Worm (Caenorhabditis elegans) whole organism, L4 larva: ENCODE measurements around the gene sre-6.

ENCODE experiments used
- F10B5.3 ChIP-seq: sonication (generic microtip); optimal IDR thresholded peaks from 2 replicates; lab custom pipeline; 2016; ENCODE audit warnings: mild to moderate bottlenecking, missing genetic modification characterization, missing compliant biosample characterization
- F37D6.2 ChIP-seq: sonication (generic microtip); optimal IDR thresholded peaks from 2 replicates; lab custom pipeline; 2016; ENCODE audit warnings: mild to moderate bottlenecking, missing genetic modification characterization, missing compliant biosample characterization
- R02D3.7 ChIP-seq: fragments of 150-350 bp; sonication (generic microtip); optimal IDR thresholded peaks from 3 replicates; lab custom pipeline; 2014; ENCODE audit warnings: missing biosample characterization, missing genetic modification characterization
- T26A8.4 ChIP-seq: fragments of 200-800 bp; sonication (Bioruptor generic); IDR thresholded peaks from 2 replicates; pipeline ENCODE4 v1.3.6; 2022; ENCODE audit warnings: missing genetic modification characterization, missing compliant biosample characterization
- Y48G9A.11 ChIP-seq: fragments of 200-800 bp; sonication (Bioruptor generic); IDR thresholded peaks from 2 replicates; pipeline ENCODE4 v1.3.6; 2022; ENCODE audit warnings: missing genetic modification reagents, missing genetic modification characterization, missing compliant biosample characterization
- Y5F2A.4 ChIP-seq: fragments of 200-800 bp; sonication (Bioruptor generic); optimal IDR thresholded peaks from 2 replicates; lab custom pipeline; 2018; ENCODE audit warnings: mild to moderate bottlenecking, missing genetic modification characterization, missing compliant biosample characterization
- aha-1 ChIP-seq: fragments of 150-350 bp; peaks from one replicate; lab custom pipeline; 2014; ENCODE audit warnings: missing biosample characterization, missing genetic modification characterization
- attf-4 ChIP-seq: sonication (generic microtip); optimal IDR thresholded peaks from 3 replicates; lab custom pipeline; 2017; ENCODE audit warnings: missing biosample characterization, missing genetic modification characterization
- ceh-28 ChIP-seq: fragments of 150-350 bp; optimal IDR thresholded peaks from 2 replicates; lab custom pipeline; 2014; ENCODE audit warnings: missing biosample characterization, missing genetic modification reagents, missing genetic modification characterization
- ceh-32 ChIP-seq: sonication (generic microtip); optimal IDR thresholded peaks from 2 replicates; lab custom pipeline; 2016; ENCODE audit warnings: mild to moderate bottlenecking, missing genetic modification characterization, missing compliant biosample characterization; ENCODE audit not compliant: poor library complexity
- ceh-62 ChIP-seq: sonication (generic microtip); optimal IDR thresholded peaks from 2 replicates; lab custom pipeline; 2017; ENCODE audit warnings: missing biosample characterization, missing genetic modification characterization
- ces-1 ChIP-seq: fragments of 150-350 bp; sonication (generic microtip); optimal IDR thresholded peaks from 4 replicates; lab custom pipeline; 2014; ENCODE audit warnings: missing biosample characterization, missing genetic modification reagents, missing genetic modification characterization
- daf-12 ChIP-seq: fragments of 150-350 bp; optimal IDR thresholded peaks from 2 replicates; lab custom pipeline; 2014; ENCODE audit warnings: missing biosample characterization, missing genetic modification reagents, missing genetic modification characterization
- daf-16 ChIP-seq, 3 experiments: sonication (generic microtip); optimal IDR thresholded peaks; 2 replicates each; lab custom pipeline; 2016 to 2017; ENCODE audit warnings: missing genetic modification characterization in 3 of 3, missing genetic modification reagents in 3 of 3, mild to moderate bottlenecking in 2 of 3, missing compliant biosample characterization in 2 of 3, missing biosample characterization in 1 of 3, moderate library complexity in 1 of 3
- daf-19 ChIP-seq: fragments of 200-800 bp; sonication (Bioruptor generic); conservative IDR thresholded peaks from 2 replicates; pipeline ENCODE4 v1.3.6; 2022; ENCODE audit warnings: missing genetic modification characterization, missing compliant biosample characterization
- daf-8 ChIP-seq: fragments of 200-800 bp; sonication (Bioruptor generic); IDR thresholded peaks from 2 replicates; pipeline ENCODE4 v1.3.6; 2022; ENCODE audit warnings: missing genetic modification characterization, missing compliant biosample characterization
- dmd-8 ChIP-seq: fragments of 200-800 bp; sonication (Bioruptor generic); IDR thresholded peaks from 2 replicates; pipeline ENCODE4 v1.3.6; 2022; ENCODE audit warnings: missing genetic modification characterization, missing compliant biosample characterization
- dmd-9 ChIP-seq: fragments of 200-800 bp; sonication (Bioruptor generic); IDR thresholded peaks from 2 replicates; pipeline ENCODE4 v1.3.6; 2022; ENCODE audit warnings: missing genetic modification reagents, missing genetic modification characterization, missing compliant biosample characterization
- dve-1 ChIP-seq: sonication (generic microtip); optimal IDR thresholded peaks from 2 replicates; lab custom pipeline; 2017; ENCODE audit warnings: antibody characterized with exemption, mild to moderate bottlenecking, missing genetic modification characterization, missing compliant biosample characterization; ENCODE audit not compliant: insufficient read depth
- egl-27 ChIP-seq: sonication (generic microtip); optimal IDR thresholded peaks from 3 replicates; lab custom pipeline; 2017; ENCODE audit warnings: missing biosample characterization, missing genetic modification reagents, missing genetic modification characterization
- gei-8 ChIP-seq: fragments of 200-800 bp; sonication (Bioruptor generic); optimal IDR thresholded peaks from 2 replicates; lab custom pipeline; 2018; ENCODE audit warnings: mild to moderate bottlenecking, missing genetic modification characterization, missing compliant biosample characterization
- hif-1 ChIP-seq, 2 experiments: sonication (generic microtip); optimal IDR thresholded peaks; 2 replicates each; lab custom pipeline; 2016 to 2017; ENCODE audit warnings: missing compliant biosample characterization in 2 of 2, missing genetic modification characterization in 2 of 2, missing genetic modification reagents in 2 of 2, missing genotype in 2 of 2, mild to moderate bottlenecking in 1 of 2
- hlh-11 ChIP-seq: fragments of 200-800 bp; sonication (Bioruptor generic); optimal IDR thresholded peaks from 2 replicates; lab custom pipeline; 2018; ENCODE audit warnings: mild to moderate bottlenecking, missing genetic modification characterization, missing compliant biosample characterization
- lin-1 ChIP-seq: fragments of 200-800 bp; sonication (Bioruptor generic); IDR thresholded peaks from 2 replicates; pipeline ENCODE4 v1.3.6; 2022; ENCODE audit warnings: missing genetic modification reagents, missing genetic modification characterization, missing compliant biosample characterization
- lin-15B ChIP-seq: fragments of 150-350 bp; sonication (generic microtip); optimal IDR thresholded peaks from 3 replicates; lab custom pipeline; 2014; ENCODE audit warnings: missing biosample characterization, missing genetic modification characterization
- lin-29 ChIP-seq: fragments of 200-800 bp; sonication (Bioruptor generic); IDR thresholded peaks from 2 replicates; pipeline ENCODE4 v1.3.6; 2022; ENCODE audit warnings: missing genetic modification reagents, missing genetic modification characterization, missing compliant biosample characterization
- lin-38 ChIP-seq: fragments of 200-800 bp; sonication (Bioruptor generic); IDR thresholded peaks from 2 replicates; pipeline ENCODE4 v1.3.6; 2022; ENCODE audit warnings: missing genetic modification reagents, missing genetic modification characterization, missing compliant biosample characterization
- lin-39 ChIP-seq: fragments of 150-350 bp; optimal IDR thresholded peaks from 2 replicates; lab custom pipeline; 2014; ENCODE audit warnings: missing biosample characterization, missing genetic modification reagents, missing genetic modification characterization
- lsy-2 ChIP-seq, 2 experiments: fragments of 150-350 bp in 1 of 2; sonication (generic microtip) in 1 of 2; optimal IDR thresholded peaks; 2 replicates each; lab custom pipeline; 2014 to 2017; ENCODE audit warnings: missing biosample characterization in 2 of 2, missing genetic modification characterization in 2 of 2
- madf-5 ChIP-seq, 2 experiments: fragments of 200-800 bp; sonication (Bioruptor generic); IDR thresholded peaks; 2 replicates each; pipeline ENCODE4 v1.3.6; 2022; ENCODE audit warnings: missing compliant biosample characterization in 2 of 2, missing genetic modification characterization in 2 of 2
- madf-9 ChIP-seq: fragments of 200-800 bp; sonication (Bioruptor generic); conservative IDR thresholded peaks from 2 replicates; pipeline ENCODE4 v1.3.6; 2022; ENCODE audit warnings: missing genetic modification reagents, missing genetic modification characterization, missing compliant biosample characterization
- mdl-1 ChIP-seq, 2 experiments: fragments of 150-350 bp in 1 of 2; sonication (generic microtip) in 1 of 2; optimal IDR thresholded peaks; 2 replicates each; lab custom pipeline; 2014 to 2017; ENCODE audit warnings: missing biosample characterization in 2 of 2, missing genetic modification characterization in 2 of 2
- mep-1 ChIP-seq: fragments of 150-350 bp; sonication (generic microtip); optimal IDR thresholded peaks from 3 replicates; lab custom pipeline; 2014; ENCODE audit warnings: missing biosample characterization, missing genetic modification characterization
- mxl-2 ChIP-seq: fragments of 200-800 bp; sonication (Bioruptor generic); conservative IDR thresholded peaks from 2 replicates; pipeline ENCODE4 v1.3.6; 2022; ENCODE audit warnings: missing genetic modification reagents, missing genetic modification characterization, missing compliant biosample characterization
- nhr-10 ChIP-seq: fragments of 150-350 bp; optimal IDR thresholded peaks from 2 replicates; lab custom pipeline; 2014; ENCODE audit warnings: missing biosample characterization, missing genetic modification characterization
- nhr-11 ChIP-seq: fragments of 150-350 bp; optimal IDR thresholded peaks from 2 replicates; lab custom pipeline; 2014; ENCODE audit warnings: missing biosample characterization, missing genetic modification characterization
- nhr-111 ChIP-seq: fragments of 200-800 bp; sonication (Bioruptor generic); optimal IDR thresholded peaks from 2 replicates; lab custom pipeline; 2018; ENCODE audit warnings: mild to moderate bottlenecking, missing genetic modification characterization, missing compliant biosample characterization
- nhr-25 ChIP-seq: sonication (generic microtip); optimal IDR thresholded peaks from 2 replicates; lab custom pipeline; 2017; ENCODE audit warnings: missing genetic modification characterization, mild to moderate bottlenecking, missing compliant biosample characterization, antibody characterized with exemption, moderate library complexity, borderline replicate concordance; ENCODE audit not compliant: insufficient read depth
- nhr-28 ChIP-seq: fragments of 150-350 bp; optimal IDR thresholded peaks from 2 replicates; lab custom pipeline; 2014; ENCODE audit warnings: missing biosample characterization, missing genetic modification characterization
- rbr-2 ChIP-seq: sonication (generic microtip); optimal IDR thresholded peaks from 2 replicates; lab custom pipeline; 2016; ENCODE audit warnings: missing genotype, missing genetic modification characterization, missing compliant biosample characterization
- saeg-2 ChIP-seq: fragments of 200-800 bp; sonication (Bioruptor generic); IDR thresholded peaks from 2 replicates; pipeline ENCODE4 v1.3.6; 2022; ENCODE audit warnings: missing genetic modification reagents, missing genetic modification characterization, missing compliant biosample characterization
- set-16 ChIP-seq: fragments of 200-800 bp; sonication (Bioruptor generic); IDR thresholded peaks from 2 replicates; pipeline ENCODE4 v1.3.6; 2022; ENCODE audit warnings: missing genetic modification reagents, missing genetic modification characterization, missing compliant biosample characterization
- snpc-1.2 ChIP-seq: fragments of 200-800 bp; sonication (Bioruptor generic); IDR thresholded peaks from 2 replicates; pipeline ENCODE4 v1.3.6; 2022; ENCODE audit warnings: missing genetic modification reagents, missing genetic modification characterization, missing compliant biosample characterization
- tra-1 ChIP-seq: fragments of 200-800 bp; sonication (Bioruptor generic); IDR thresholded peaks from 2 replicates; pipeline ENCODE4 v1.3.6; 2022; ENCODE audit warnings: missing genetic modification reagents, missing genetic modification characterization, missing compliant biosample characterization
- unc-39 ChIP-seq: sonication (generic microtip); optimal IDR thresholded peaks from 2 replicates; lab custom pipeline; 2017; ENCODE audit warnings: missing biosample characterization, missing genetic modification characterization
- zfp-3 ChIP-seq: fragments of 200-800 bp; sonication (Bioruptor generic); conservative IDR thresholded peaks from 2 replicates; pipeline ENCODE4 v1.3.6; 2022; ENCODE audit warnings: missing genetic modification reagents, missing genetic modification characterization, missing compliant biosample characterization
- zip-2 ChIP-seq: fragments of 150-350 bp; optimal IDR thresholded peaks from 2 replicates; lab custom pipeline; 2014; ENCODE audit warnings: missing biosample characterization, missing genetic modification characterization
- ztf-11 ChIP-seq: fragments of 150-350 bp; optimal IDR thresholded peaks from 2 replicates; lab custom pipeline; 2014; ENCODE audit warnings: missing biosample characterization, missing genetic modification characterization

Gene sre-6

DNA sequence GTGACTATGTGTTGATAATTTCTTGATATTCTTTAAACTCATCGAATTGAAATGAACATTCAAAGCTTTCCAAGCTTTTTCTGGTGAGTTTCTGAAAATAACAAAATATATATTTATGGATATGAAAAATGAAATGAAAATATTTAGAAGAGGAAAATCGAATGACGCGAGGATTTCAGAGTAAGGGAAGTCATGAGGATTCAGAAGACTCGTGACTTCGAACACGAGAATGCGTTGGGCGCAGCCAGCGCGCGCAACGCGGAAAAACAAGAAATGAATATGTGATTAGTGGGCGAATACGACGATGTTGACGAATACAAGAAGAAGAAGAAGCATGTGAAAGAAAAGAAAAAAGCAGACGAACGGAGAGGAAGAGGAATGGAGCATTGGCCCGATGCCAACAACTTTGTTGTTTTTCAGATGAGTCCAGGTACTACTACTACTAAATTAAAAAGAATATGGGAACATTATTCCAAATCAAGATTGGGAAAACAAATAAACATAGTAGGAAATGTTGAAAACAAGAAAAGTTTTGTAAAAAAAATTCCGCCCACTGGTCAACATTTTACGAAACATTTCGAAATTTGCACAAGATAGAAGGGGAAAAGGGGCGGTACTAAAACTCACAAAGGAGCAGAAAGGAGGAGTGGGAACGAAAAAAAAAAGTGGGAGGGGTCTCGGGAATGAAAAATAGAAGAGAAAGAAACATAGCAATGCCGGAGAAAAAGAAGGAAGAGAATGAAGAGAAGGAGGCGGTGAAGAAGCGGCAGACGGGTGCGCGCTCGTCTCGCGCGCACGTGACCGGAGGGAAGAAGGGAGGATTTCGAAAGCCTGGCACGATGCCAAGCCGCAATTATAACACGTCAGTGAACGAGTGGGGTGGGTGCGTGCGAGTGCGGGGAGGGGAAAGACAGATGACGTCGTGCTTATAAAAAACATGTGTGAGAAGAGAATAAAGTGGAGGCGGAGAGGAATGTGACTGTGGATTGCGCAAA lies 47.1 kb downstream of the sre-6 start (continued):
- no peak for TF ChIP-seq nhr-111 (GFP tag; lab: Kevin White, UChicago)
- TF ChIP-seq ceh-32 = peak; percentile 71
- no peak for TF ChIP-seq ces-1 (GFP tag; lab: Kevin White, UChicago)
- peak; percentile 79 for TF ChIP-seq rbr-2 (tag; lab: Kevin White, UChicago)
- TF ChIP-seq F37D6.2 (tag; lab: Kevin White, UChicago) = peak; percentile 78
- TF ChIP-seq ceh-62 (tag; lab: Kevin White, UChicago) = no peak
- TF ChIP-seq Y48G9A.11 (GFP tag; lab: Robert Waterston, UW) = no peak
- peak; percentile 87 for TF ChIP-seq lin-1
- TF ChIP-seq snpc-1.2 (GFP tag; lab: Robert Waterston, UW) = no peak
- TF ChIP-seq mxl-2 (GFP tag; lab: Robert Waterston, UW) = peak; percentile 86
- no peak for TF ChIP-seq ceh-28 (tag; lab: Kevin White, UChicago)
- peak in 1 of 2 experiments; percentile 39 for TF ChIP-seq daf-16 (GFP tag; optimal IDR thresholded peaks at IDR 0.05; lab: Kevin White, UChicago)
- no peak for TF ChIP-seq daf-16 (tag; optimal IDR thresholded peaks at IDR 0.05; lab: Kevin White, UChicago)
- TF ChIP-seq dmd-9 (GFP tag; lab: Robert Waterston, UW) = peak; percentile 73; the same call in 1 of the 2 replicates
- no peak for TF ChIP-seq lin-15B
- peak; percentile 66; the same call in 1 of the 2 replicates for TF ChIP-seq daf-19 (GFP tag; lab: Robert Waterston, UW)
- TF ChIP-seq hif-1 (tag; optimal IDR thresholded peaks at IDR 0.05; lab: Kevin White, UChicago) = peak in 1 of 2 experiments; percentile 96
- TF ChIP-seq T26A8.4 (GFP tag; lab: Robert Waterston, UW) = peak; percentile 94
- TF ChIP-seq nhr-10 (tag; lab: Kevin White, UChicago) = peak; percentile 27
- no peak; the same call in 1 of the 2 replicates for TF ChIP-seq dmd-8 (GFP tag; lab: Robert Waterston, UW)
- TF ChIP-seq daf-12 (tag; lab: Kevin White, UChicago) = no peak
- TF ChIP-seq R02D3.7 (tag; lab: Kevin White, UChicago) = no peak
- TF ChIP-seq zip-2 (tag; lab: Kevin White, UChicago) = peak; percentile 47
- TF ChIP-seq attf-4 (tag; lab: Kevin White, UChicago) = no peak
- peak; percentile 97 to 98 for TF ChIP-seq mdl-1 (tag; optimal IDR thresholded peaks at IDR 0.05; lab: Kevin White, UChicago)
- TF ChIP-seq F10B5.3 (tag; lab: Kevin White, UChicago) = no peak
- TF ChIP-seq madf-9 (GFP tag; lab: Robert Waterston, UW) = peak; percentile 89
- no peak for TF ChIP-seq lin-39
- TF ChIP-seq tra-1 = peak; percentile 95
- TF ChIP-seq nhr-11 = peak; percentile 90
- peak; percentile 87 for TF ChIP-seq gei-8
- peak; percentile 87 for TF ChIP-seq lin-29 (GFP tag; lab: Robert Waterston, UW)
- no peak for TF ChIP-seq madf-5 (GFP tag; IDR thresholded peaks at IDR 0.05; lab: Robert Waterston, UW)
- peak; percentile 59 for TF ChIP-seq nhr-25 (tag; lab: Kevin White, UChicago)
- peak; percentile 99 for TF ChIP-seq hlh-11 (tag; lab: Kevin White, UChicago)
- TF ChIP-seq aha-1 = peak; percentile 100
- TF ChIP-seq zfp-3 (GFP tag; lab: Robert Waterston, UW) = peak; percentile 66; the same call in 1 of the 2 replicates
- no peak for TF ChIP-seq daf-8 (GFP tag; lab: Robert Waterston, UW)
- peak; percentile 91 for TF ChIP-seq dve-1 (tag; lab: Kevin White, UChicago)
- no peak for TF ChIP-seq unc-39
- no peak for TF ChIP-seq egl-27 (tag; lab: Kevin White, UChicago)
- TF ChIP-seq lin-38 (GFP tag; lab: Robert Waterston, UW) = peak; percentile 71
- peak; percentile 32 for TF ChIP-seq nhr-28 (tag; lab: Kevin White, UChicago)
- TF ChIP-seq ztf-11 (tag; lab: Kevin White, UChicago) = no peak
- TF ChIP-seq saeg-2 (GFP tag; lab: Robert Waterston, UW) = peak; percentile 92
- TF ChIP-seq Y5F2A.4 (GFP tag; lab: Kevin White, UChicago) = no peak
- TF ChIP-seq mep-1 (tag; lab: Kevin White, UChicago) = peak; percentile 95
- TF ChIP-seq set-16 (GFP tag; lab: Robert Waterston, UW) = peak; percentile 100
- TF ChIP-seq lsy-2 (tag; optimal IDR thresholded peaks at IDR 0.05; lab: Kevin White, UChicago) = peak; percentile 69 to 90
